Worm (Caenorhabditis elegans) whole organism, young adult: Measurements from ENCODE around the gene C50D2.6.

Experiments used
- B0035.1 ChIP-seq: sonication (generic microtip); optimal IDR thresholded peaks from 2 replicates; lab custom pipeline; 2016; ENCODE audit warnings: missing genetic modification characterization, mild to moderate bottlenecking, missing compliant biosample characterization, missing genotype, missing genetic modification reagents
- B0336.3 ChIP-seq: fragments of 200-800 bp; sonication (Bioruptor generic); IDR thresholded peaks from 2 replicates; pipeline ENCODE4 v1.3.6; 2022; ENCODE audit warnings: missing genetic modification characterization, missing compliant biosample characterization
- F33H1.4 ChIP-seq: fragments of 200-800 bp; sonication (Bioruptor generic); IDR thresholded peaks from 2 replicates; pipeline ENCODE4 v1.3.6; 2022; ENCODE audit warnings: missing genetic modification reagents, missing genetic modification characterization, missing compliant biosample characterization
- F39B2.1 ChIP-seq: fragments of 200-800 bp; sonication (Bioruptor generic); IDR thresholded peaks from 2 replicates; pipeline ENCODE4 v1.3.6; 2022; ENCODE audit warnings: missing genetic modification reagents, missing genetic modification characterization, missing compliant biosample characterization
- K11D2.4 ChIP-seq: fragments of 200-800 bp; sonication (Bioruptor generic); IDR thresholded peaks from 2 replicates; pipeline ENCODE4 v1.3.6; 2022; ENCODE audit warnings: missing genetic modification reagents, missing genetic modification characterization, missing compliant biosample characterization
- Y53G8AR.9 ChIP-seq: fragments of 200-800 bp; sonication (Bioruptor generic); conservative IDR thresholded peaks from 2 replicates; pipeline ENCODE4 v1.3.6; 2022; ENCODE audit warnings: missing genetic modification reagents, missing genetic modification characterization, missing compliant biosample characterization
- Y56A3A.18 ChIP-seq: fragments of 200-800 bp; sonication (Bioruptor generic); IDR thresholded peaks from 2 replicates; pipeline ENCODE4 v1.3.6; 2022; ENCODE audit warnings: missing genetic modification reagents, missing genetic modification characterization, missing compliant biosample characterization
- Y67H2A.10 ChIP-seq: fragments of 200-800 bp; sonication (Bioruptor generic); conservative IDR thresholded peaks from 2 replicates; pipeline ENCODE4 v1.3.6; 2022; ENCODE audit warnings: missing genetic modification reagents, missing genetic modification characterization, missing compliant biosample characterization
- ZK185.1 ChIP-seq: sonication (generic microtip); optimal IDR thresholded peaks from 2 replicates; lab custom pipeline; 2016; ENCODE audit warnings: mild to moderate bottlenecking, missing genetic modification characterization, missing compliant biosample characterization; ENCODE audit not compliant: poor library complexity, severe bottlenecking
- aptf-3 ChIP-seq: fragments of 200-800 bp; sonication (Bioruptor generic); IDR thresholded peaks from 2 replicates; pipeline ENCODE4 v1.3.6; 2022; ENCODE audit warnings: missing genetic modification characterization, missing compliant biosample characterization
- atf-7 ChIP-seq: sonication (generic microtip); optimal IDR thresholded peaks from 2 replicates; lab custom pipeline; 2017; ENCODE audit warnings: mild to moderate bottlenecking, missing genetic modification characterization, missing compliant biosample characterization
- attf-3 ChIP-seq: fragments of 200-800 bp; sonication (Bioruptor generic); conservative IDR thresholded peaks from 2 replicates; pipeline ENCODE4 v1.3.6; 2022; ENCODE audit warnings: missing genetic modification reagents, missing genetic modification characterization, missing compliant biosample characterization
- ccch-3 ChIP-seq: fragments of 200-800 bp; sonication (Bioruptor generic); optimal IDR thresholded peaks from 2 replicates; lab custom pipeline; 2018; ENCODE audit warnings: mild to moderate bottlenecking, missing genetic modification characterization, missing compliant biosample characterization
- cebp-2 ChIP-seq: fragments of 200-800 bp; sonication (Bioruptor generic); IDR thresholded peaks from 2 replicates; pipeline ENCODE4 v1.3.6; 2022; ENCODE audit warnings: missing genetic modification characterization, missing compliant biosample characterization
- ceh-100 ChIP-seq: fragments of 200-800 bp; sonication (Bioruptor generic); IDR thresholded peaks from 2 replicates; pipeline ENCODE4 v1.3.6; 2022; ENCODE audit warnings: missing genetic modification reagents, missing genetic modification characterization, missing compliant biosample characterization
- ceh-27 ChIP-seq: fragments of 200-800 bp; sonication (Bioruptor generic); optimal IDR thresholded peaks from 2 replicates; lab custom pipeline; 2018; ENCODE audit warnings: mild to moderate bottlenecking, missing genetic modification characterization, moderate library complexity, missing compliant biosample characterization
- ceh-79 ChIP-seq: sonication (generic microtip); optimal IDR thresholded peaks from 2 replicates; lab custom pipeline; 2017; ENCODE audit warnings: mild to moderate bottlenecking, missing genetic modification characterization, missing compliant biosample characterization
- dpl-1 ChIP-seq: fragments of 150-350 bp; optimal IDR thresholded peaks from 2 replicates; lab custom pipeline; 2014; ENCODE audit warnings: missing biosample characterization, missing genetic modification reagents, missing genetic modification characterization
- efl-1 ChIP-seq: fragments of 150-350 bp; optimal IDR thresholded peaks from 2 replicates; lab custom pipeline; 2014; ENCODE audit warnings: missing biosample characterization, missing genetic modification reagents, missing genetic modification characterization
- egl-44 ChIP-seq: fragments of 200-800 bp; sonication (Bioruptor generic); IDR thresholded peaks from 2 replicates; pipeline ENCODE4 v1.3.6; 2022; ENCODE audit warnings: missing genetic modification reagents, missing genetic modification characterization, missing compliant biosample characterization
- egrh-3 ChIP-seq: fragments of 200-800 bp; sonication (Bioruptor generic); IDR thresholded peaks from 2 replicates; pipeline ENCODE4 v1.3.6; 2022; ENCODE audit warnings: missing genetic modification reagents, missing genetic modification characterization, missing compliant biosample characterization
- ekl-4 ChIP-seq: fragments of 200-800 bp; sonication (Bioruptor generic); IDR thresholded peaks from 2 replicates; pipeline ENCODE4 v1.3.6; 2022; ENCODE audit warnings: missing genetic modification reagents, missing genetic modification characterization, missing compliant biosample characterization
- ets-4 ChIP-seq: fragments of 200-800 bp; sonication (Bioruptor generic); optimal IDR thresholded peaks from 2 replicates; lab custom pipeline; 2018; ENCODE audit warnings: mild to moderate bottlenecking, missing genetic modification characterization, missing compliant biosample characterization
- fkh-3 ChIP-seq: sonication (generic microtip); optimal IDR thresholded peaks from 2 replicates; lab custom pipeline; 2016; ENCODE audit warnings: mild to moderate bottlenecking, missing genetic modification characterization, missing compliant biosample characterization
- gei-17 ChIP-seq: fragments of 200-800 bp; sonication (Bioruptor generic); optimal IDR thresholded peaks from 2 replicates; lab custom pipeline; 2018; ENCODE audit warnings: mild to moderate bottlenecking, missing genetic modification characterization, missing compliant biosample characterization
- hlh-26 ChIP-seq: fragments of 200-800 bp; sonication (Bioruptor generic); conservative IDR thresholded peaks from 2 replicates; pipeline ENCODE4 v1.3.6; 2022; ENCODE audit warnings: missing genetic modification reagents, missing genetic modification characterization, missing compliant biosample characterization
- hmg-20 ChIP-seq: fragments of 200-800 bp; sonication (Bioruptor generic); IDR thresholded peaks from 2 replicates; pipeline ENCODE4 v1.3.6; 2022; ENCODE audit warnings: missing genetic modification reagents, missing genetic modification characterization, missing compliant biosample characterization
- let-607 ChIP-seq, 2 experiments: fragments of 200-800 bp in 1 of 2; sonication (Bioruptor generic) in 1 of 2; sonication (generic microtip) in 1 of 2; optimal IDR thresholded peaks; 2 replicates each; lab custom pipeline; 2016 to 2018; ENCODE audit warnings: mild to moderate bottlenecking in 2 of 2, missing compliant biosample characterization in 2 of 2, missing genetic modification characterization in 2 of 2, moderate library complexity in 2 of 2, missing genotype in 1 of 2
- lin-35 ChIP-seq, 3 experiments: fragments of 150-350 bp in 2 of 3; sonication (generic microtip) in 1 of 3; optimal IDR thresholded peaks; 2 replicates each; lab custom pipeline; 2014 to 2018; ENCODE audit warnings: missing biosample characterization in 3 of 3, missing genetic modification characterization in 3 of 3, missing genetic modification reagents in 3 of 3
- lin-40 ChIP-seq: sonication (generic microtip); optimal IDR thresholded peaks from 2 replicates; lab custom pipeline; 2016; ENCODE audit warnings: missing genetic modification characterization, mild to moderate bottlenecking, missing compliant biosample characterization, missing genotype, missing genetic modification reagents
- madf-10 ChIP-seq: sonication (generic microtip); optimal IDR thresholded peaks from 2 replicates; lab custom pipeline; 2016; ENCODE audit warnings: mild to moderate bottlenecking, missing genetic modification characterization, missing compliant biosample characterization
- madf-3 ChIP-seq: fragments of 200-800 bp; sonication (Bioruptor generic); IDR thresholded peaks from 2 replicates; pipeline ENCODE4 v1.3.6; 2022; ENCODE audit warnings: missing genetic modification reagents, missing genetic modification characterization, missing compliant biosample characterization
- madf-6 ChIP-seq: fragments of 200-800 bp; sonication (Bioruptor generic); IDR thresholded peaks from 2 replicates; pipeline ENCODE4 v1.3.6; 2022; ENCODE audit warnings: missing genetic modification reagents, missing genetic modification characterization, missing compliant biosample characterization
- mcd-1 ChIP-seq: fragments of 200-800 bp; sonication (Bioruptor generic); IDR thresholded peaks from 2 replicates; pipeline ENCODE4 v1.3.6; 2022; ENCODE audit warnings: missing genetic modification reagents, missing genetic modification characterization, missing compliant biosample characterization
- mxl-1 ChIP-seq: sonication (generic microtip); optimal IDR thresholded peaks from 2 replicates; lab custom pipeline; 2016; ENCODE audit warnings: missing genetic modification characterization, missing compliant biosample characterization
- nfyb-1 ChIP-seq: fragments of 200-800 bp; sonication (Bioruptor generic); IDR thresholded peaks from 2 replicates; pipeline ENCODE4 v1.3.6; 2022; ENCODE audit warnings: missing genetic modification reagents, missing genetic modification characterization, missing compliant biosample characterization
- nhr-179 ChIP-seq: sonication (generic microtip); optimal IDR thresholded peaks from 2 replicates; lab custom pipeline; 2016; ENCODE audit warnings: mild to moderate bottlenecking, missing genetic modification characterization, missing compliant biosample characterization
- nhr-80 ChIP-seq: sonication (generic microtip); optimal IDR thresholded peaks from 2 replicates; lab custom pipeline; 2016; ENCODE audit warnings: missing genetic modification characterization, missing compliant biosample characterization
- nhr-90 ChIP-seq: sonication (generic microtip); optimal IDR thresholded peaks from 2 replicates; lab custom pipeline; 2016; ENCODE audit warnings: missing genotype, mild to moderate bottlenecking, missing genetic modification characterization, missing compliant biosample characterization
- pbrm-1 ChIP-seq: fragments of 200-800 bp; sonication (Bioruptor generic); IDR thresholded peaks from 2 replicates; pipeline ENCODE4 v1.3.6; 2022; ENCODE audit warnings: missing genetic modification reagents, missing genetic modification characterization, missing compliant biosample characterization
- sdz-38 ChIP-seq: sonication (generic microtip); optimal IDR thresholded peaks from 2 replicates; lab custom pipeline; 2016; ENCODE audit warnings: missing genotype, missing genetic modification characterization, missing compliant biosample characterization
- snpc-1.1 ChIP-seq: sonication (generic microtip); optimal IDR thresholded peaks from 2 replicates; lab custom pipeline; 2017; ENCODE audit warnings: missing genetic modification characterization, mild to moderate bottlenecking, missing compliant biosample characterization, antibody characterized with exemption, moderate library complexity, missing genotype, missing genetic modification reagents; ENCODE audit not compliant: insufficient read depth
- somi-1 ChIP-seq: fragments of 200-800 bp; sonication (Bioruptor generic); optimal IDR thresholded peaks from 2 replicates; lab custom pipeline; 2018; ENCODE audit warnings: mild to moderate bottlenecking, missing genetic modification characterization, missing compliant biosample characterization
- tbp1 ChIP-seq: fragments of 200-800 bp; sonication (Bioruptor generic); optimal IDR thresholded peaks from 2 replicates; lab custom pipeline; 2018; ENCODE audit warnings: mild to moderate bottlenecking, missing genetic modification characterization, missing compliant biosample characterization
- zfh-2 ChIP-seq: fragments of 200-800 bp; sonication (Bioruptor generic); conservative IDR thresholded peaks from 2 replicates; pipeline ENCODE4 v1.3.6; 2022; ENCODE audit warnings: missing genetic modification reagents, missing genetic modification characterization, missing compliant biosample characterization
- ztf-25 ChIP-seq: fragments of 200-800 bp; sonication (Bioruptor generic); IDR thresholded peaks from 2 replicates; pipeline ENCODE4 v1.3.6; 2022; ENCODE audit warnings: missing genetic modification reagents, missing genetic modification characterization, missing compliant biosample characterization
- ztf-26 ChIP-seq: sonication (generic microtip); optimal IDR thresholded peaks from 2 replicates; lab custom pipeline; 2017; ENCODE audit warnings: missing genetic modification characterization, missing compliant biosample characterization
- ztf-3 ChIP-seq: fragments of 200-800 bp; sonication (Bioruptor generic); optimal IDR thresholded peaks from 2 replicates; lab custom pipeline; 2018; ENCODE audit warnings: mild to moderate bottlenecking, missing genetic modification characterization, missing compliant biosample characterization

The C50D2.6 gene

ce11 chrII:65484-65883 lies 18.8 kb upstream of the C50D2.6 start:
- TF ChIP-seq lin-40: no peak
- no peak for TF ChIP-seq Y53G8AR.9 (GFP tag; lab: Robert Waterston, UW)
- peak; percentile 61 for TF ChIP-seq nhr-80 (tag; lab: Kevin White, UChicago)
- TF ChIP-seq ztf-25 (GFP tag; lab: Robert Waterston, UW): no peak
- no peak for TF ChIP-seq hlh-26 (GFP tag; lab: Robert Waterston, UW)

ce11 chrII:66322-66721 lies 17.9 kb upstream of the C50D2.6 start:
- TF ChIP-seq pbrm-1 (GFP tag; lab: Robert Waterston, UW): no peak
- no peak for TF ChIP-seq somi-1 (GFP tag; lab: Kevin White, UChicago)
- no peak for TF ChIP-seq mxl-1 (tag; lab: Kevin White, UChicago)
- TF ChIP-seq B0336.3 (GFP tag; lab: Robert Waterston, UW): no peak
- peak; percentile 51 for TF ChIP-seq efl-1 (GFP tag; lab: Kevin White, UChicago)
- no peak for TF ChIP-seq nhr-90 (tag; lab: Kevin White, UChicago)
- no peak for TF ChIP-seq zfh-2
- TF ChIP-seq ZK185.1: no peak
- no peak for TF ChIP-seq attf-3 (GFP tag; lab: Robert Waterston, UW)
- TF ChIP-seq cebp-2: no peak
- TF ChIP-seq aptf-3: no peak
- no peak for TF ChIP-seq K11D2.4 (GFP tag; lab: Robert Waterston, UW)
- no peak for TF ChIP-seq sdz-38
- TF ChIP-seq mcd-1: no peak
- TF ChIP-seq ekl-4: no peak
- no peak for TF ChIP-seq ets-4
- no peak for TF ChIP-seq gei-17
- TF ChIP-seq ccch-3 (GFP tag; lab: Kevin White, UChicago): no peak
- no peak for TF ChIP-seq atf-7 (tag; lab: Kevin White, UChicago)
- TF ChIP-seq nhr-179 (tag; lab: Kevin White, UChicago): no peak
- TF ChIP-seq Y67H2A.10 (GFP tag; lab: Robert Waterston, UW): no peak
- TF ChIP-seq Y56A3A.18: no peak
- no peak for TF ChIP-seq ceh-79
- TF ChIP-seq ceh-27 (GFP tag; lab: Kevin White, UChicago): peak; percentile 0
- TF ChIP-seq ztf-3 (GFP tag; lab: Kevin White, UChicago): no peak
- peak; percentile 39; the same call in 1 of the 2 replicates for TF ChIP-seq madf-6
- TF ChIP-seq ceh-100 (GFP tag; lab: Robert Waterston, UW): no peak
- TF ChIP-seq egrh-3 (GFP tag; lab: Robert Waterston, UW): no peak
- TF ChIP-seq nhr-80 (tag; lab: Kevin White, UChicago): peak; percentile 3
- 0 out of 2 replicates have a peak, but pooled peaks have one; percentile 34 for TF ChIP-seq madf-3 (GFP tag; lab: Robert Waterston, UW)
- TF ChIP-seq lin-35 (GFP tag; optimal IDR thresholded peaks at IDR 0.05; lab: Kevin White, UChicago): no peak
- no peak for TF ChIP-seq fkh-3 (tag; lab: Kevin White, UChicago)
- TF ChIP-seq F39B2.1 (GFP tag; lab: Robert Waterston, UW): no peak
- TF ChIP-seq hmg-20: no peak
- no peak for TF ChIP-seq dpl-1
- no peak for TF ChIP-seq F33H1.4 (GFP tag; lab: Robert Waterston, UW)
- no peak for TF ChIP-seq ztf-26 (tag; lab: Kevin White, UChicago)
- TF ChIP-seq let-607 (tag; optimal IDR thresholded peaks at IDR 0.05; lab: Kevin White, UChicago): no peak
- no peak for TF ChIP-seq egl-44 (GFP tag; lab: Robert Waterston, UW)
- no peak for TF ChIP-seq tbp1 (GFP tag; lab: Kevin White, UChicago)
- TF ChIP-seq nfyb-1 (GFP tag; lab: Robert Waterston, UW): no peak
- TF ChIP-seq B0035.1: no peak
- TF ChIP-seq snpc-1.1 (tag; lab: Kevin White, UChicago): no peak
- TF ChIP-seq madf-10 (tag; lab: Kevin White, UChicago): no peak
